Worm (Caenorhabditis elegans) whole organism, young adult: Measurements from ENCODE around the gene mrps-35.

ENCODE experiments used
- B0035.1 ChIP-seq: sonication (generic microtip); optimal IDR thresholded peaks from 2 replicates; lab custom pipeline; 2016; ENCODE audit warnings: missing genetic modification characterization, mild to moderate bottlenecking, missing compliant biosample characterization, missing genotype, missing genetic modification reagents
- ama-1 ChIP-seq, 3 experiments: fragments of 150-350 bp in 1 of 3; sonication (generic microtip) in 2 of 3; optimal IDR thresholded peaks; 2 replicates each; lab custom pipeline; 2014 to 2018; ENCODE audit warnings: missing biosample characterization in 2 of 3, missing genetic modification characterization in 2 of 3, missing genetic modification reagents in 2 of 3
- atf-7 ChIP-seq: sonication (generic microtip); optimal IDR thresholded peaks from 2 replicates; lab custom pipeline; 2017; ENCODE audit warnings: mild to moderate bottlenecking, missing genetic modification characterization, missing compliant biosample characterization
- cebp-2 ChIP-seq: fragments of 200-800 bp; sonication (Bioruptor generic); IDR thresholded peaks from 2 replicates; pipeline ENCODE4 v1.3.6; 2022; ENCODE audit warnings: missing genetic modification characterization, missing compliant biosample characterization
- die-1 ChIP-seq: sonication (generic microtip); optimal IDR thresholded peaks from 2 replicates; lab custom pipeline; 2016; ENCODE audit warnings: missing genotype, mild to moderate bottlenecking, missing genetic modification characterization, missing compliant biosample characterization
- hmg-20 ChIP-seq: fragments of 200-800 bp; sonication (Bioruptor generic); IDR thresholded peaks from 2 replicates; pipeline ENCODE4 v1.3.6; 2022; ENCODE audit warnings: missing genetic modification reagents, missing genetic modification characterization, missing compliant biosample characterization
- hrde-1 ChIP-seq: sonication (generic microtip); optimal IDR thresholded peaks from 2 replicates; lab custom pipeline; 2016; ENCODE audit warnings: missing genetic modification characterization, mild to moderate bottlenecking, missing compliant biosample characterization, moderate library complexity, missing genotype, missing genetic modification reagents, borderline replicate concordance
- rec-8 ChIP-seq, 2 experiments: sonication (generic microtip); optimal IDR thresholded peaks; 2 replicates each; lab custom pipeline; 2016; ENCODE audit warnings: mild to moderate bottlenecking in 2 of 2, missing genetic modification characterization in 2 of 2, missing genetic modification reagents in 2 of 2, missing genotype in 2 of 2, missing biosample characterization in 1 of 2, missing compliant biosample characterization in 1 of 2, moderate library complexity in 1 of 2
- snpc-1.1 ChIP-seq: sonication (generic microtip); optimal IDR thresholded peaks from 2 replicates; lab custom pipeline; 2017; ENCODE audit warnings: missing genetic modification characterization, mild to moderate bottlenecking, missing compliant biosample characterization, antibody characterized with exemption, moderate library complexity, missing genotype, missing genetic modification reagents; ENCODE audit not compliant: insufficient read depth
- snpc-4 ChIP-seq, 5 experiments: fragments of 150-350 bp in 1 of 5; sonication (generic microtip) in 4 of 5; optimal IDR thresholded peaks; 2 replicates each; lab custom pipeline; 2014 to 2018; ENCODE audit warnings: missing genetic modification characterization in 5 of 5, missing biosample characterization in 3 of 5, antibody characterized with exemption in 2 of 5, mild to moderate bottlenecking in 2 of 5, missing compliant biosample characterization in 2 of 5, missing genotype in 2 of 5, moderate library complexity in 2 of 5, missing genetic modification reagents in 1 of 5
- tlf-1 ChIP-seq: fragments of 200-800 bp; sonication (Bioruptor generic); optimal IDR thresholded peaks from 2 replicates; lab custom pipeline; 2018; ENCODE audit warnings: mild to moderate bottlenecking, missing genetic modification characterization, missing compliant biosample characterization
- unc-62 ChIP-seq: fragments of 150-350 bp; optimal IDR thresholded peaks from 2 replicates; lab custom pipeline; 2014; ENCODE audit warnings: missing biosample characterization, missing genetic modification reagents, missing genetic modification characterization

- TF ChIP-seq snpc-1.1, result no peak
- no peak for TF ChIP-seq rec-8 (tag; optimal IDR thresholded peaks at IDR 0.05; lab: Kevin White, UChicago)
- TF ChIP-seq die-1 (tag; lab: Kevin White, UChicago), result no peak
- no peak for TF ChIP-seq hrde-1
- no peak for TF ChIP-seq tlf-1
- no peak for TF ChIP-seq unc-62 (GFP tag; lab: Kevin White, UChicago)
- no peak for TF ChIP-seq B0035.1 (tag; lab: Kevin White, UChicago)
- no peak for TF ChIP-seq snpc-4 (GFP tag; optimal IDR thresholded peaks at IDR 0.05; lab: Kevin White, UChicago)
- no peak for TF ChIP-seq snpc-4 (tag; optimal IDR thresholded peaks at IDR 0.05; lab: Kevin White, UChicago)
- no peak for TF ChIP-seq hmg-20
- no peak for TF ChIP-seq ama-1 (optimal IDR thresholded peaks at IDR 0.05; lab: Kevin White, UChicago)
- no peak for TF ChIP-seq ama-1 (GFP tag; optimal IDR thresholded peaks at IDR 0.05; lab: Kevin White, UChicago)
- no peak for TF ChIP-seq atf-7 (tag; lab: Kevin White, UChicago)
- TF ChIP-seq cebp-2 (GFP tag; lab: Robert Waterston, UW), result no peak
Observed at ce11 chrV:19001656-19002055, 20.6 kb downstream of the mrps-35 start, which contains the start of gene Y39B6A.33.
